Fruit fly (Drosophila melanogaster): ENCODE measurements around the gene Mrp4.

DNA sequence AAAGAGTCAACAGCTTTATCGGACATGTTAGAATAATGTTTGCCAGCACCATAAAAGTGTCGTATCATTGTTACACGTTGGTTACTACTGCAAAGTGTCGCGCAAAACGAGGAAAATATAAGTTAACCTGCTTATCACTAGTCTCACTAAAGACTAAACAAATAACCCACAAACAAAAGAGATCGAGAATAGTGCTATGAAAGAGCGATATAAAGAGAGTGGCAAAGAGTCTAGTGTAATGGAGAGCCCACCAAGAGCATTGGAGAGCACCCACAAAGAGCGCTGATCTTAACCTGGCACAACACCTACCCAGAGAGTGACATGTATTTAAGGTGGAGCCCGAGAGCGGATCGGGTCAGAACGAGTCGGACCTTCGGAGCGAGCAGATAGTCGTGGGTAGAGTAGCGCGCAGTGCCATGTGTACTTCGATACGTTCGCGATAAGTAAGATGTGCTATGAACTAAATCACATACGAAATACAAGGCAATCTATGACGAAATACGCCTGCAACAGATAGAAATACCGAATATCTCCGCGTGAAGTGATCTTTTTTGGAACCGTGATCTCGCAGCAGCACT lies at the start of gene Mrp4:
- TF ChIP-seq CG8478 (optimal IDR thresholded peaks at IDR 0.05) (no peak), CTCF (optimal IDR thresholded peaks at IDR 0.05) (no peak)
